Worm (Caenorhabditis elegans) whole organism, L4 larva: ENCODE measurements around the gene sru-44.

Experiments used
- ZK546.5 ChIP-seq, 2 experiments: sonication (generic microtip); optimal IDR thresholded peaks; 2 replicates each; lab custom pipeline; 2017; ENCODE audit warnings: missing biosample characterization in 2 of 2, missing genetic modification characterization in 2 of 2
- aly-2 ChIP-seq: sonication (generic microtip); optimal IDR thresholded peaks from 2 replicates; lab custom pipeline; 2018; ENCODE audit warnings: missing biosample characterization, missing genetic modification characterization
- nhr-10 ChIP-seq: fragments of 150-350 bp; optimal IDR thresholded peaks from 2 replicates; lab custom pipeline; 2014; ENCODE audit warnings: missing biosample characterization, missing genetic modification characterization

ce11 chrV:16505828-16506227 is 38.1 kb upstream of the sru-44 start, which contains the start of gene nhr-54:
- TF ChIP-seq nhr-10 (tag; lab: Kevin White, UChicago) (no peak), aly-2 (tag; lab: Kevin White, UChicago) (no peak), ZK546.5 (tag; optimal IDR thresholded peaks at IDR 0.05; lab: Kevin White, UChicago) (no peak)
